Worm (Caenorhabditis elegans) whole organism, L1 larva: ENCODE results near the gene F32D8.4.
A peak's percentile ranks its signal among the peaks of the same experiment; 100 is the strongest.

Experiments
- C16A3.4 ChIP-seq: fragments of 150-350 bp; optimal IDR thresholded peaks from 2 replicates; lab custom pipeline; 2014; ENCODE audit warnings: missing biosample characterization, missing genetic modification characterization
- alr-1 ChIP-seq: fragments of 200-800 bp; sonication (Bioruptor generic); optimal IDR thresholded peaks from 2 replicates; lab custom pipeline; 2018; ENCODE audit warnings: borderline replicate concordance, mild to moderate bottlenecking, missing genetic modification characterization, missing compliant biosample characterization
- aly-2 ChIP-seq: fragments of 150-350 bp; optimal IDR thresholded peaks from 2 replicates; lab custom pipeline; 2014; ENCODE audit warnings: missing biosample characterization, missing genetic modification characterization
- ama-1 ChIP-seq: fragments of 150-350 bp; optimal IDR thresholded peaks from 2 replicates; lab custom pipeline; 2014
- blmp-1 ChIP-seq: fragments of 150-350 bp; optimal IDR thresholded peaks from 2 replicates; lab custom pipeline; 2014; ENCODE audit warnings: missing biosample characterization, missing genetic modification characterization
- ceh-90 ChIP-seq: sonication (generic microtip); optimal IDR thresholded peaks from 2 replicates; lab custom pipeline; 2016; ENCODE audit warnings: missing genetic modification characterization, missing compliant biosample characterization
- ces-1 ChIP-seq: fragments of 150-350 bp; optimal IDR thresholded peaks from 2 replicates; lab custom pipeline; 2014; ENCODE audit warnings: missing biosample characterization, missing genetic modification reagents, missing genetic modification characterization
- efl-3 ChIP-seq: fragments of 200-800 bp; sonication (Bioruptor generic); optimal IDR thresholded peaks from 2 replicates; lab custom pipeline; 2018; ENCODE audit warnings: mild to moderate bottlenecking, missing genetic modification characterization, missing compliant biosample characterization
- egl-27 ChIP-seq, 2 experiments: fragments of 150-350 bp in 1 of 2; sonication (generic microtip); optimal IDR thresholded peaks; 3 replicates each; lab custom pipeline; 2017 to 2018; ENCODE audit warnings: missing biosample characterization in 2 of 2, missing genetic modification characterization in 2 of 2, missing genetic modification reagents in 2 of 2
- elt-2 ChIP-seq: sonication (generic microtip); optimal IDR thresholded peaks from 2 replicates; lab custom pipeline; 2016; ENCODE audit warnings: missing genetic modification characterization, mild to moderate bottlenecking, inconsistent platforms, missing compliant biosample characterization, missing genetic modification reagents
- elt-3 ChIP-seq, 6 experiments: fragments of 150-350 bp in 1 of 6; sonication (generic microtip); optimal IDR thresholded peaks; 2 replicates each; lab custom pipeline; 2017 to 2018; ENCODE audit warnings: missing biosample characterization in 6 of 6, missing genetic modification characterization in 6 of 6, inconsistent platforms in 1 of 6
- ets-5 ChIP-seq: fragments of 200-800 bp; sonication (Bioruptor generic); IDR thresholded peaks from 2 replicates; pipeline ENCODE4 v1.3.6; 2022; ENCODE audit warnings: missing genetic modification characterization, missing compliant biosample characterization
- fos-1 ChIP-seq: fragments of 150-350 bp; optimal IDR thresholded peaks from 2 replicates; lab custom pipeline; 2014; ENCODE audit warnings: missing biosample characterization, missing genetic modification characterization
- grh-1 ChIP-seq: fragments of 200-800 bp; sonication (Bioruptor generic); IDR thresholded peaks from 2 replicates; pipeline ENCODE4 v1.3.6; 2022; ENCODE audit warnings: missing genetic modification reagents, missing genetic modification characterization, missing compliant biosample characterization
- hpl-2 ChIP-seq: fragments of 150-350 bp; optimal IDR thresholded peaks from 2 replicates; lab custom pipeline; 2014; ENCODE audit warnings: missing biosample characterization, missing genetic modification reagents, missing genetic modification characterization
- lin-14 ChIP-seq: fragments of 200-800 bp; sonication (Bioruptor generic); optimal IDR thresholded peaks from 2 replicates; lab custom pipeline; 2018; ENCODE audit warnings: mild to moderate bottlenecking, missing genetic modification characterization, moderate library complexity, missing compliant biosample characterization
- lir-3 ChIP-seq: sonication (generic microtip); optimal IDR thresholded peaks from 2 replicates; lab custom pipeline; 2016; ENCODE audit warnings: mild to moderate bottlenecking, missing genetic modification characterization, moderate library complexity, missing compliant biosample characterization; ENCODE audit not compliant: poor library complexity
- lsy-2 ChIP-seq, 2 experiments: fragments of 150-350 bp; optimal IDR thresholded peaks; 2 replicates each; lab custom pipeline; 2014; ENCODE audit warnings: missing biosample characterization in 2 of 2, missing genetic modification characterization in 2 of 2
- mab-9 ChIP-seq: fragments of 200-800 bp; sonication (Bioruptor generic); IDR thresholded peaks from 2 replicates; pipeline ENCODE4 v1.3.6; 2022; ENCODE audit warnings: missing genetic modification reagents, missing genetic modification characterization, missing compliant biosample characterization
- mdl-1 ChIP-seq, 2 experiments: fragments of 150-350 bp; optimal IDR thresholded peaks; 2 replicates each; lab custom pipeline; 2014 to 2017; ENCODE audit warnings: missing biosample characterization in 2 of 2, missing genetic modification characterization in 2 of 2, inconsistent platforms in 1 of 2
- nhr-19 ChIP-seq: fragments of 200-800 bp; sonication (Bioruptor generic); conservative IDR thresholded peaks from 2 replicates; pipeline ENCODE4 v1.3.6; 2022; ENCODE audit warnings: missing genetic modification characterization, missing compliant biosample characterization
- nhr-20 ChIP-seq: sonication (generic microtip); optimal IDR thresholded peaks from 2 replicates; lab custom pipeline; 2016; ENCODE audit warnings: mild to moderate bottlenecking, missing genetic modification characterization, missing compliant biosample characterization
- nhr-71 ChIP-seq: sonication (generic microtip); optimal IDR thresholded peaks from 2 replicates; lab custom pipeline; 2016; ENCODE audit warnings: mild to moderate bottlenecking, missing genetic modification characterization, moderate library complexity, missing compliant biosample characterization
- nhr-85 ChIP-seq: sonication (generic microtip); peaks from one replicate; lab custom pipeline; 2016; ENCODE audit warnings: missing genetic modification characterization, inconsistent platforms, missing compliant biosample characterization
- nhr-90 ChIP-seq: sonication (generic microtip); optimal IDR thresholded peaks from 2 replicates; lab custom pipeline; 2016; ENCODE audit warnings: mild to moderate bottlenecking, missing genetic modification characterization, missing compliant biosample characterization; ENCODE audit not compliant: poor library complexity
- pax-3 ChIP-seq: fragments of 200-800 bp; sonication (Bioruptor generic); optimal IDR thresholded peaks from 2 replicates; lab custom pipeline; 2018; ENCODE audit warnings: mild to moderate bottlenecking, missing genetic modification characterization, moderate library complexity, missing compliant biosample characterization
- swsn-7 ChIP-seq: sonication (generic microtip); optimal IDR thresholded peaks from 2 replicates; lab custom pipeline; 2016; ENCODE audit warnings: missing genetic modification characterization, missing compliant biosample characterization
- tbx-2 ChIP-seq: sonication (generic microtip); optimal IDR thresholded peaks from 2 replicates; lab custom pipeline; 2016; ENCODE audit warnings: missing genetic modification characterization, missing compliant biosample characterization
- unc-130 ChIP-seq: fragments of 150-350 bp; optimal IDR thresholded peaks from 2 replicates; lab custom pipeline; 2017; ENCODE audit warnings: missing biosample characterization, missing genetic modification characterization, inconsistent platforms
- unc-30 ChIP-seq: sonication (generic microtip); optimal IDR thresholded peaks from 2 replicates; lab custom pipeline; 2017; ENCODE audit warnings: missing biosample characterization, missing genetic modification characterization
- xbp-1 ChIP-seq: sonication (generic microtip); optimal IDR thresholded peaks from 2 replicates; lab custom pipeline; 2016; ENCODE audit warnings: missing genetic modification characterization, missing compliant biosample characterization
- zag-1 ChIP-seq: fragments of 150-350 bp; optimal IDR thresholded peaks from 2 replicates; lab custom pipeline; 2014; ENCODE audit warnings: missing biosample characterization, missing genetic modification characterization

Gene F32D8.4

DNA sequence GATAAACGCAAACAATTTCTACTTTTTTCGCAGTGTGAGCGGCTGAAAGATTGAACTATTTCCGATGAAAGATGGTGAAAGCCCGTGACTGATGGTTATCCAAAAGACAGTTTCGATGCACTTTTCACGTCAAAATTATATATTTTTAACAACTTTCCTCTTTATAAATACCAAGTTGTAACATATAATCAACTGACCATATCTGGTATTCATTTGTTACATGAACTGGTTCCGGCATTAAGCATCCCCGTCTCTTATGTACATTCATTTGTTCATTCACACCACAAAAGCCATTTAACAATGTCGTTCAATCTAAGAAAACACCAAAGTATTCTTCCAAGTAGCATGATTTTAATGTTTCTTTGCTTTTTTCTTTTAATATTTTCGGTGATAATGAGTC is 9.9 kb downstream of the F32D8.4 start, which contains the start of gene F32D8.2:
F32D8.2 (plus strand) TSS at position 301 of the 400 bp plus-strand sequence.
- TF ChIP-seq grh-1 = no peak

DNA sequence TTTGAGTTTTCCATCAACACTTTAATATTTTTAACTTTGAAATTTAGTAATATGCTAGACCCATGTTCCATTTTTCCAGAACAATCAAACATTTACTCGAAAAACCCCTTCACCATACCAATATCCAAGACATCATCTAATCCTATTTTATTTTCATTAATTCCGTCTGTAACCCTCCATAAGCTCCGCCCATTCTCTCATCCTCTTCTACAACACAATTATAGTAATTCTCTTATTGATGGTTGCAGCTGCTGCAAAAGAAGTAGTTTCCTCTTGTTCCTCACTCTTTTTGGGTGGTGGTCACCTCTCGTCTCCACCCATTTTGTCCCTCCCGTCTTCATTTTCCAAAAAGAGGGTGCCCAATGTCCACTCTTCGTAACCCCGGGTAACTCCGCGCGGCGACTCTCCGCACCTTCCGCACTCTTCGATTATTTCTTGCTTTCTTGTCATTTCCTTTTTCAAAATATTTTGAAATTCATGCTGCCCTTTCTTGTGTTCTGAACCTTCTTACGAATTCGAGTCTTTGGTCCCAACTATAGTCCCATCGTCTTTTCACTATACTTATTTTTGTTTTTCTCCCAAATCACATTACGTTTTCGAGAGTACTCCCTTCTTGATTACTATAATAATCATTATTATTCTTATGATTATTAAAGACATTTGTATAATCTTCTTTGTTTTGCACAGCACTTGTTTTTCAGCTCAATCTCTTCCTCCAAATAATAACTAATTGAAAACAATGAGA is 13.1 kb downstream of the F32D8.4 start, which contains the start of gene F32D8.1:
F32D8.1 (plus strand) TSS at position 695 of the 745 bp plus-strand sequence.
- TF ChIP-seq lin-14 (GFP tag; lab: Kevin White, UChicago) (peak; percentile 2), mab-9 (GFP tag; lab: Robert Waterston, UW) (no peak)
- TF ChIP-seq, all 84 proteins: peak for 1

- TF ChIP-seq nhr-20 = peak; percentile 51
- no peak for TF ChIP-seq aly-2 (tag; lab: Kevin White, UChicago)
- no peak for TF ChIP-seq pax-3 (tag; lab: Kevin White, UChicago)
- no peak for TF ChIP-seq lir-3
- TF ChIP-seq elt-3 (tag; optimal IDR thresholded peaks at IDR 0.05; lab: Kevin White, UChicago) = peak in 1 of 6 experiments; percentile 57
- no peak for TF ChIP-seq unc-30 (tag; lab: Kevin White, UChicago)
- TF ChIP-seq nhr-90 (tag; lab: Kevin White, UChicago) = no peak
- TF ChIP-seq lin-14 (GFP tag; lab: Kevin White, UChicago) = peak; percentile 39
- no peak for TF ChIP-seq C16A3.4 (tag; lab: Kevin White, UChicago)
- TF ChIP-seq alr-1 (tag; lab: Kevin White, UChicago) = no peak
- TF ChIP-seq unc-130 (tag; lab: Kevin White, UChicago) = no peak
- peak; percentile 2 for TF ChIP-seq fos-1 (tag; lab: Kevin White, UChicago)
- peak; percentile 73 for TF ChIP-seq nhr-85 (tag; lab: Kevin White, UChicago)
- TF ChIP-seq ces-1 = no peak
- TF ChIP-seq elt-2 (tag; lab: Kevin White, UChicago) = peak; percentile 90
- TF ChIP-seq xbp-1 (tag; lab: Kevin White, UChicago) = no peak
- TF ChIP-seq blmp-1 = peak; percentile 96
- TF ChIP-seq swsn-7 (tag; lab: Kevin White, UChicago) = no peak
- TF ChIP-seq lsy-2 (tag; optimal IDR thresholded peaks at IDR 0.05; lab: Kevin White, UChicago) = peak in 1 of 2 experiments; percentile 0
- no peak for TF ChIP-seq tbx-2 (tag; lab: Kevin White, UChicago)
- peak in 1 of 2 experiments; percentile 32 for TF ChIP-seq mdl-1 (tag; optimal IDR thresholded peaks at IDR 0.05; lab: Kevin White, UChicago)
- TF ChIP-seq grh-1 = no peak
These were observed 15.4 kb downstream of the F32D8.4 start for ce11 chrV:10877808-10878600.

- peak; percentile 22 for TF ChIP-seq nhr-71 (tag; lab: Kevin White, UChicago)
- TF ChIP-seq ets-5 = no peak
- TF ChIP-seq ama-1 (lab: Kevin White, UChicago) = no peak
- no peak for TF ChIP-seq egl-27 (tag; optimal IDR thresholded peaks at IDR 0.05; lab: Kevin White, UChicago)
- no peak for TF ChIP-seq efl-3
- peak; percentile 29 for TF ChIP-seq blmp-1
- TF ChIP-seq lin-14 (GFP tag; lab: Kevin White, UChicago) = peak; percentile 28
- peak; percentile 54 for TF ChIP-seq nhr-85 (tag; lab: Kevin White, UChicago)
- TF ChIP-seq hpl-2 (GFP tag; lab: Kevin White, UChicago) = no peak
- TF ChIP-seq zag-1 (tag; lab: Kevin White, UChicago) = no peak
- TF ChIP-seq ceh-90 (tag; lab: Kevin White, UChicago) = no peak
- 0 out of 2 replicates have a peak, but pooled peaks have one; percentile 26 for TF ChIP-seq nhr-19
These were observed 16.8 kb downstream of the F32D8.4 start for ce11 chrV:10876512-10876911.
